Fruit fly (Drosophila melanogaster) whole organism, prepupa: Measurements from ENCODE around the gene CG9512.

Experiments used
- Blimp-1 ChIP-seq: fragments of 200-800 bp; sonication (Bioruptor generic); optimal IDR thresholded peaks from 3 replicates; lab custom pipeline; 2017; ENCODE audit warnings: missing biosample characterization, missing genetic modification characterization, mild to moderate bottlenecking, moderate library complexity, missing genetic modification reagents
- CG10631 ChIP-seq: fragments of 200-800 bp; sonication (Bioruptor generic); optimal IDR thresholded peaks from 2 replicates; lab custom pipeline; 2016; ENCODE audit warnings: missing biosample characterization, missing genetic modification characterization
- CG11294 ChIP-seq: fragments of 200-800 bp; sonication (Bioruptor generic); IDR thresholded peaks from 2 replicates; pipeline ENCODE4 v1.3.6; 2022; ENCODE audit warnings: missing biosample characterization, missing genetic modification characterization
- CG11762 ChIP-seq: fragments of 200-800 bp; sonication (Bioruptor generic); optimal IDR thresholded peaks from 3 replicates; lab custom pipeline; 2016; ENCODE audit warnings: missing biosample characterization, missing genetic modification characterization; ENCODE audit not compliant: insufficient read depth
- CG15336 ChIP-seq: fragments of 200-800 bp; sonication (Bioruptor generic); IDR thresholded peaks from 2 replicates; pipeline ENCODE4 v1.3.6; 2022; ENCODE audit warnings: missing biosample characterization, missing genetic modification characterization
- CG1621 ChIP-seq: fragments of 200-800 bp; sonication (Bioruptor generic); optimal IDR thresholded peaks from 3 replicates; lab custom pipeline; 2018; ENCODE audit warnings: missing biosample characterization, mild to moderate bottlenecking, missing genetic modification characterization
- CG16779 ChIP-seq: fragments of 200-800 bp; sonication (Bioruptor generic); optimal IDR thresholded peaks from 3 replicates; lab custom pipeline; 2017; ENCODE audit warnings: missing biosample characterization, mild to moderate bottlenecking, missing genetic modification characterization
- CG31627 ChIP-seq: fragments of 200-800 bp; sonication (Bioruptor generic); optimal IDR thresholded peaks from 3 replicates; lab custom pipeline; 2016; ENCODE audit warnings: missing biosample characterization, missing genetic modification characterization
- CG34406 ChIP-seq: fragments of 200-800 bp; sonication (Bioruptor generic); optimal IDR thresholded peaks from 3 replicates; lab custom pipeline; 2016; ENCODE audit warnings: missing biosample characterization, missing genetic modification characterization
- CG3919 ChIP-seq: fragments of 200-800 bp; sonication (Bioruptor generic); optimal IDR thresholded peaks from 3 replicates; lab custom pipeline; 2016; ENCODE audit warnings: missing biosample characterization, missing genetic modification characterization
- CG6163 ChIP-seq: fragments of 200-800 bp; sonication (Bioruptor generic); IDR thresholded peaks from 3 replicates; pipeline ENCODE4 v1.3.6; 2022; ENCODE audit warnings: missing biosample characterization, missing genetic modification characterization
- CG6276 ChIP-seq: fragments of 200-800 bp; sonication (Bioruptor generic); optimal IDR thresholded peaks from 2 replicates; lab custom pipeline; 2017; ENCODE audit warnings: missing biosample characterization, mild to moderate bottlenecking, missing genetic modification characterization
- CG6792 ChIP-seq: fragments of 200-800 bp; sonication (Bioruptor generic); optimal IDR thresholded peaks from 3 replicates; lab custom pipeline; 2016; ENCODE audit warnings: missing biosample characterization, missing genetic modification characterization
- CG6854 ChIP-seq: fragments of 200-800 bp; sonication (Bioruptor generic); optimal IDR thresholded peaks from 2 replicates; lab custom pipeline; 2017; ENCODE audit warnings: missing biosample characterization, mild to moderate bottlenecking, missing genetic modification characterization
- CG8119 ChIP-seq: fragments of 200-800 bp; sonication (Bioruptor generic); IDR thresholded peaks from 3 replicates; pipeline ENCODE4 v1.3.6; 2022; ENCODE audit warnings: missing biosample characterization, missing genetic modification characterization
- Eip75B ChIP-seq: fragments of 200-800 bp; sonication (Bioruptor generic); optimal IDR thresholded peaks from 3 replicates; lab custom pipeline; 2016; ENCODE audit warnings: missing biosample characterization, missing genetic modification characterization
- Eip78C ChIP-seq: fragments of 200-800 bp; sonication (Bioruptor generic); peaks from one replicate; lab custom pipeline; 2016; ENCODE audit warnings: missing biosample characterization, missing genetic modification characterization
- Eip93F ChIP-seq: fragments of 200-800 bp; sonication (Bioruptor generic); optimal IDR thresholded peaks from 2 replicates; lab custom pipeline; 2016; ENCODE audit warnings: missing biosample characterization, mild to moderate bottlenecking, missing genetic modification characterization
- Ets96B ChIP-seq: fragments of 200-800 bp; optimal IDR thresholded peaks from 2 replicates; lab custom pipeline; 2019; ENCODE audit warnings: missing biosample characterization, mild to moderate bottlenecking, missing genetic modification characterization, moderate library complexity
- Gug ChIP-seq: fragments of 200-800 bp; sonication (Bioruptor generic); IDR thresholded peaks from 2 replicates; pipeline ENCODE4 v1.3.6; 2022; ENCODE audit warnings: missing biosample characterization, missing genetic modification characterization
- Hr4 ChIP-seq: fragments of 200-800 bp; sonication (Bioruptor generic); optimal IDR thresholded peaks from 3 replicates; lab custom pipeline; 2016; ENCODE audit warnings: missing biosample characterization, missing genetic modification characterization
- Lpt ChIP-seq: fragments of 200-800 bp; sonication (Bioruptor generic); optimal IDR thresholded peaks from 3 replicates; lab custom pipeline; 2016; ENCODE audit warnings: missing biosample characterization, missing genetic modification characterization
- Smox ChIP-seq: fragments of 200-800 bp; sonication (Bioruptor generic); optimal IDR thresholded peaks from 3 replicates; lab custom pipeline; 2016; ENCODE audit warnings: missing biosample characterization, missing genetic modification characterization
- Sox102F ChIP-seq: fragments of 200-800 bp; sonication (Bioruptor generic); optimal IDR thresholded peaks from 2 replicates; lab custom pipeline; 2016; ENCODE audit warnings: missing biosample characterization, mild to moderate bottlenecking, missing genetic modification characterization
- Sox14 ChIP-seq: fragments of 200-800 bp; sonication (Bioruptor generic); optimal IDR thresholded peaks from 3 replicates; lab custom pipeline; 2016; ENCODE audit warnings: missing biosample characterization, missing genetic modification characterization
- achi ChIP-seq: fragments of 200-800 bp; sonication (Bioruptor generic); optimal IDR thresholded peaks from 3 replicates; lab custom pipeline; 2016; ENCODE audit warnings: missing biosample characterization, missing genetic modification characterization
- acj6 ChIP-seq: fragments of 200-800 bp; sonication (Bioruptor generic); optimal IDR thresholded peaks from 3 replicates; lab custom pipeline; 2016; ENCODE audit warnings: missing biosample characterization, missing genetic modification characterization
- cyc ChIP-seq: fragments of 200-800 bp; sonication (Bioruptor generic); optimal IDR thresholded peaks from 3 replicates; lab custom pipeline; 2016; ENCODE audit warnings: missing biosample characterization, missing genetic modification characterization
- dac ChIP-seq: fragments of 200-800 bp; sonication (Bioruptor generic); optimal IDR thresholded peaks from 2 replicates; lab custom pipeline; 2017; ENCODE audit warnings: missing biosample characterization, mild to moderate bottlenecking, missing genetic modification characterization
- dsx ChIP-seq: fragments of 200-800 bp; optimal IDR thresholded peaks from 3 replicates; lab custom pipeline; 2019; ENCODE audit warnings: missing biosample characterization, mild to moderate bottlenecking, missing genetic modification characterization, moderate library complexity; ENCODE audit not compliant: poor library complexity, severe bottlenecking
- eg ChIP-seq: fragments of 200-800 bp; sonication (Bioruptor generic); IDR thresholded peaks from 3 replicates; pipeline ENCODE4 v1.3.6; 2022; ENCODE audit warnings: missing biosample characterization, missing genetic modification characterization
- esn ChIP-seq: fragments of 200-800 bp; sonication (Bioruptor generic); optimal IDR thresholded peaks from 2 replicates; lab custom pipeline; 2016; ENCODE audit warnings: missing biosample characterization, mild to moderate bottlenecking, missing genetic modification characterization, moderate library complexity
- fkh ChIP-seq: fragments of 200-800 bp; sonication (Bioruptor generic); optimal IDR thresholded peaks from 3 replicates; lab custom pipeline; 2017; ENCODE audit warnings: missing biosample characterization, mild to moderate bottlenecking, missing genetic modification characterization, moderate library complexity
- net ChIP-seq: fragments of 200-800 bp; sonication (Bioruptor generic); optimal IDR thresholded peaks from 3 replicates; lab custom pipeline; 2016; ENCODE audit warnings: missing biosample characterization, missing genetic modification characterization
- pdm3 ChIP-seq: fragments of 200-800 bp; sonication (Bioruptor generic); optimal IDR thresholded peaks from 3 replicates; lab custom pipeline; 2016; ENCODE audit warnings: missing biosample characterization, missing genetic modification characterization
- topi ChIP-seq: fragments of 200-800 bp; sonication (Bioruptor generic); optimal IDR thresholded peaks from 3 replicates; lab custom pipeline; 2016; ENCODE audit warnings: missing biosample characterization, missing genetic modification characterization
- vri ChIP-seq: fragments of 200-800 bp; sonication (Bioruptor generic); optimal IDR thresholded peaks from 3 replicates; lab custom pipeline; 2016; ENCODE audit warnings: missing biosample characterization, mild to moderate bottlenecking, missing genetic modification characterization

The CG9512 gene

dm6 chrX:14871028-14871427, 34.3 kb downstream of the CG9512 start, which contains the start of gene CG9518:
CG9518 (minus strand) TSS chrX:14871181.
- TF ChIP-seq pdm3 (GFP tag; lab: Kevin White, UChicago): no peak
- TF ChIP-seq cyc (GFP tag; lab: Kevin White, UChicago): no peak
- peak; percentile 40 for TF ChIP-seq Eip78C (GFP tag; lab: Kevin White, UChicago)
- TF ChIP-seq CG15336 (GFP tag; lab: Robert Waterston, UW): 0 out of 2 replicates have a peak, but pooled peaks have one; percentile 10
- TF ChIP-seq, all 60 proteins: peak for 2

dm6 chrX:14868414-14868813, 36.9 kb downstream of the CG9512 start:
- TF ChIP-seq CG6163 (GFP tag; lab: Robert Waterston, UW) (no peak; the same call in 2 of the 3 replicates), Eip93F (GFP tag; lab: Kevin White, UChicago) (no peak), achi (GFP tag; lab: Kevin White, UChicago) (no peak), topi (GFP tag; lab: Kevin White, UChicago) (no peak), Eip78C (GFP tag; lab: Kevin White, UChicago) (peak; percentile 32), net (GFP tag; lab: Kevin White, UChicago) (no peak), eg (GFP tag; lab: Robert Waterston, UW) (peak; percentile 43; the same call in 1 of the 3 replicates), Sox102F (GFP tag; lab: Kevin White, UChicago) (no peak), CG11762 (GFP tag; lab: Kevin White, UChicago) (no peak), Ets96B (tag; lab: Kevin White, UChicago) (no peak), CG3919 (no peak), Smox (GFP tag; lab: Kevin White, UChicago) (no peak), CG6854 (peak; percentile 55), fkh (GFP tag; lab: Kevin White, UChicago) (no peak), CG6276 (peak; percentile 38), Blimp-1 (GFP tag; lab: Kevin White, UChicago) (peak; percentile 40), Lpt (GFP tag; lab: Kevin White, UChicago) (peak; percentile 4), CG11294 (no peak), CG31627 (no peak), dsx (GFP tag; lab: Kevin White, UChicago) (no peak), Eip75B (GFP tag; lab: Kevin White, UChicago) (no peak), CG16779 (tag; lab: Kevin White, UChicago) (no peak), CG34406 (no peak), esn (GFP tag; lab: Kevin White, UChicago) (no peak), CG1621 (tag; lab: Kevin White, UChicago) (no peak), CG8119 (GFP tag; lab: Robert Waterston, UW) (no peak; the same call in 2 of the 3 replicates), CG15336 (GFP tag; lab: Robert Waterston, UW) (no peak; the same call in 1 of the 2 replicates), Sox14 (no peak), Gug (GFP tag; lab: Robert Waterston, UW) (no peak), CG6792 (GFP tag; lab: Kevin White, UChicago) (no peak), acj6 (no peak), Hr4 (GFP tag; lab: Kevin White, UChicago) (no peak)

dm6 chrX:14866911-14867310, 38.4 kb downstream of the CG9512 start:
- TF ChIP-seq vri (GFP tag; lab: Kevin White, UChicago): no peak
- no peak for TF ChIP-seq CG10631
- TF ChIP-seq Blimp-1 (GFP tag; lab: Kevin White, UChicago): no peak
- TF ChIP-seq dac (GFP tag; lab: Kevin White, UChicago): no peak
- no peak for TF ChIP-seq CG6854
- TF ChIP-seq Sox102F (GFP tag; lab: Kevin White, UChicago): no peak
- TF ChIP-seq Eip78C (GFP tag; lab: Kevin White, UChicago): no peak
- TF ChIP-seq Eip93F (GFP tag; lab: Kevin White, UChicago): no peak
- no peak for TF ChIP-seq cyc (GFP tag; lab: Kevin White, UChicago)
- TF ChIP-seq, all 60 proteins: peak for 0
